Fruit fly (Drosophila melanogaster) whole organism, embryonic: ENCODE results near the gene CG8119.

ENCODE experiments used
- Aef1 ChIP-seq: fragments of 200-800 bp; sonication (Bioruptor generic); IDR thresholded peaks from 3 replicates; pipeline ENCODE4 v1.3.6; 2022; ENCODE audit warnings: missing biosample characterization, missing genetic modification characterization
- Bteb2 ChIP-seq: fragments of 200-800 bp; sonication (Bioruptor generic); optimal IDR thresholded peaks from 2 replicates; lab custom pipeline; 2016; ENCODE audit warnings: missing biosample characterization, missing genetic modification characterization
- CG15601 ChIP-seq: fragments of 200-800 bp; sonication (Bioruptor generic); optimal IDR thresholded peaks from 3 replicates; lab custom pipeline; 2019; ENCODE audit warnings: missing biosample characterization, mild to moderate bottlenecking, missing genetic modification characterization, moderate library complexity
- CG1647 ChIP-seq: fragments of 200-800 bp; sonication (Bioruptor generic); optimal IDR thresholded peaks from 3 replicates; lab custom pipeline; 2016; ENCODE audit warnings: missing biosample characterization, missing genetic modification characterization
- CG17361 ChIP-seq: fragments of 200-800 bp; sonication (Bioruptor generic); IDR thresholded peaks from 3 replicates; pipeline ENCODE4 v1.3.6; 2022; ENCODE audit warnings: missing biosample characterization, missing genetic modification characterization
- CG17829 ChIP-seq: fragments of 200-800 bp; optimal IDR thresholded peaks from 2 replicates; lab custom pipeline; 2019; ENCODE audit warnings: missing biosample characterization, mild to moderate bottlenecking, missing genetic modification characterization, moderate library complexity
- CG17912 ChIP-seq: fragments of 200-800 bp; sonication (Bioruptor generic); optimal IDR thresholded peaks from 2 replicates; lab custom pipeline; 2018; ENCODE audit warnings: missing biosample characterization, mild to moderate bottlenecking, missing genetic modification characterization
- CG18764 ChIP-seq: fragments of 200-800 bp; sonication (Bioruptor generic); optimal IDR thresholded peaks from 3 replicates; lab custom pipeline; 2016; ENCODE audit warnings: missing biosample characterization, missing genetic modification characterization
- CG2116 ChIP-seq: fragments of 200-800 bp; sonication (Bioruptor generic); optimal IDR thresholded peaks from 3 replicates; lab custom pipeline; 2018; ENCODE audit warnings: missing biosample characterization, mild to moderate bottlenecking, missing genetic modification characterization
- CG30020 ChIP-seq: fragments of 200-800 bp; optimal IDR thresholded peaks from 2 replicates; lab custom pipeline; 2019; ENCODE audit warnings: missing biosample characterization, mild to moderate bottlenecking, missing genetic modification characterization, moderate library complexity
- CG34224 ChIP-seq: fragments of 200-800 bp; sonication (Bioruptor generic); IDR thresholded peaks from 3 replicates; pipeline ENCODE4 v1.3.6; 2022; ENCODE audit warnings: missing biosample characterization, missing genetic modification characterization; ENCODE audit not compliant: partially characterized antibody
- CG42726 ChIP-seq: fragments of 200-800 bp; sonication (Bioruptor generic); IDR thresholded peaks from 2 replicates; pipeline ENCODE4 v1.3.6; 2022; ENCODE audit warnings: missing biosample characterization, missing genetic modification characterization; ENCODE audit not compliant: partially characterized antibody
- CG4617 ChIP-seq: fragments of 200-800 bp; sonication (Bioruptor generic); optimal IDR thresholded peaks from 3 replicates; lab custom pipeline; 2016; ENCODE audit warnings: missing biosample characterization, missing genetic modification characterization, borderline replicate concordance
- CG7963 ChIP-seq: fragments of 200-800 bp; sonication (Bioruptor generic); IDR thresholded peaks from 3 replicates; pipeline ENCODE4 v1.3.6; 2022; ENCODE audit warnings: missing biosample characterization, missing genetic modification characterization; ENCODE audit not compliant: partially characterized antibody
- CG8924 ChIP-seq: fragments of 200-800 bp; optimal IDR thresholded peaks from 3 replicates; lab custom pipeline; 2019; ENCODE audit warnings: missing biosample characterization, mild to moderate bottlenecking, missing genetic modification characterization, moderate library complexity
- CG9609 ChIP-seq: fragments of 200-800 bp; sonication (Bioruptor generic); optimal IDR thresholded peaks from 3 replicates; lab custom pipeline; 2016; ENCODE audit warnings: missing biosample characterization, missing genetic modification characterization
- CG9797 ChIP-seq: fragments of 200-800 bp; sonication (Bioruptor generic); optimal IDR thresholded peaks from 3 replicates; lab custom pipeline; 2018; ENCODE audit warnings: missing biosample characterization, mild to moderate bottlenecking, missing genetic modification characterization
- CG9932 ChIP-seq: fragments of 200-800 bp; sonication (Bioruptor generic); IDR thresholded peaks from 2 replicates; pipeline ENCODE4 v1.3.6; 2022; ENCODE audit warnings: missing biosample characterization, missing genetic modification characterization
- CHES-1-like ChIP-seq: fragments of 200-800 bp; sonication (Bioruptor generic); optimal IDR thresholded peaks from 2 replicates; lab custom pipeline; 2016; ENCODE audit warnings: missing biosample characterization, missing genetic modification characterization
- D ChIP-seq, 2 experiments: fragments of 200-800 bp in 1 of 2; fragments of >200 bp in 1 of 2; sonication (Bioruptor generic) in 1 of 2; optimal IDR thresholded peaks; 2 replicates in 1 of 2; 3 replicates in 1 of 2; lab custom pipeline; 2017; ENCODE audit warnings: mild to moderate bottlenecking in 1 of 2, missing biosample characterization in 1 of 2, missing genetic modification characterization in 1 of 2, missing genetic modification reagents in 1 of 2
- Dbx ChIP-seq: fragments of 200-800 bp; sonication (Bioruptor generic); IDR thresholded peaks from 3 replicates; pipeline ENCODE4 v1.3.6; 2022; ENCODE audit warnings: missing biosample characterization, missing genetic modification characterization
- Dek ChIP-seq: fragments of 200-800 bp; sonication (Bioruptor generic); optimal IDR thresholded peaks from 3 replicates; lab custom pipeline; 2019; ENCODE audit warnings: missing biosample characterization, mild to moderate bottlenecking, missing genetic modification characterization, moderate library complexity
- Dp ChIP-seq: fragments of 200-800 bp; sonication (Bioruptor generic); optimal IDR thresholded peaks from 2 replicates; lab custom pipeline; 2018; ENCODE audit warnings: missing biosample characterization, mild to moderate bottlenecking, missing genetic modification characterization, moderate library complexity
- E2f2 ChIP-seq: fragments of 200-800 bp; sonication (Bioruptor generic); IDR thresholded peaks from 2 replicates; pipeline ENCODE4 v1.3.6; 2022; ENCODE audit warnings: missing biosample characterization, missing genetic modification characterization
- Ets97D ChIP-seq: fragments of 200-800 bp; sonication (Bioruptor generic); optimal IDR thresholded peaks from 3 replicates; lab custom pipeline; 2016; ENCODE audit warnings: missing biosample characterization, missing genetic modification characterization
- Gug ChIP-seq: fragments of 200-800 bp; sonication (Bioruptor generic); IDR thresholded peaks from 4 replicates; pipeline ENCODE4 v1.3.6; 2022; ENCODE audit warnings: missing biosample characterization, missing genetic modification characterization
- HHEX ChIP-seq: fragments of 200-800 bp; sonication (Bioruptor generic); optimal IDR thresholded peaks from 3 replicates; lab custom pipeline; 2017; ENCODE audit warnings: missing biosample characterization, mild to moderate bottlenecking, missing genetic modification characterization, missing genetic modification reagents
- HmgZ ChIP-seq: fragments of 200-800 bp; sonication (Bioruptor generic); optimal IDR thresholded peaks from 2 replicates; lab custom pipeline; 2018; ENCODE audit warnings: missing biosample characterization, mild to moderate bottlenecking, missing genetic modification characterization
- MBD-R2 ChIP-seq: fragments of 200-800 bp; sonication (Bioruptor generic); IDR thresholded peaks from 2 replicates; pipeline ENCODE4 v1.3.6; 2022; ENCODE audit warnings: missing biosample characterization, missing genetic modification characterization
- Max ChIP-seq: fragments of 200-800 bp; sonication (Bioruptor generic); optimal IDR thresholded peaks from 2 replicates; lab custom pipeline; 2016; ENCODE audit warnings: missing biosample characterization, mild to moderate bottlenecking, missing genetic modification characterization
- Med ChIP-seq: fragments of 200-800 bp; sonication (Bioruptor generic); peaks from one replicate; lab custom pipeline; 2016; ENCODE audit warnings: missing biosample characterization, missing genetic modification characterization, mild to moderate bottlenecking, inconsistent platforms, moderate library complexity
- Nf-YC ChIP-seq: fragments of 200-800 bp; optimal IDR thresholded peaks from 3 replicates; lab custom pipeline; 2019; ENCODE audit warnings: missing biosample characterization, mild to moderate bottlenecking, missing genetic modification characterization, moderate library complexity
- Opbp ChIP-seq: fragments of 200-800 bp; sonication (Bioruptor generic); IDR thresholded peaks from 3 replicates; pipeline ENCODE4 v1.3.6; 2022; ENCODE audit warnings: missing biosample characterization, missing genetic modification characterization; ENCODE audit not compliant: partially characterized antibody
- Stat92E ChIP-seq, 3 experiments: fragments of >200 bp in 2 of 3; fragments of 200-800 bp in 1 of 3; sonication (Bioruptor generic) in 1 of 3; optimal IDR thresholded peaks; 2 replicates each; lab custom pipeline; 2017 to 2019; ENCODE audit warnings: missing biosample characterization in 3 of 3, missing genetic modification characterization in 3 of 3, mild to moderate bottlenecking in 1 of 3, moderate library complexity in 1 of 3
- amos ChIP-seq: fragments of 200-800 bp; sonication (Bioruptor generic); IDR thresholded peaks from 2 replicates; pipeline ENCODE4 v1.3.6; 2022; ENCODE audit warnings: missing biosample characterization, missing genetic modification characterization; ENCODE audit not compliant: partially characterized antibody
- dm ChIP-seq: fragments of 200-800 bp; sonication (Bioruptor generic); optimal IDR thresholded peaks from 3 replicates; lab custom pipeline; 2016; ENCODE audit warnings: missing biosample characterization, missing genetic modification characterization
- gsb-n ChIP-seq: fragments of 200-800 bp; sonication (Bioruptor generic); optimal IDR thresholded peaks from 3 replicates; lab custom pipeline; 2018; ENCODE audit warnings: missing biosample characterization, mild to moderate bottlenecking, missing genetic modification characterization
- mld ChIP-seq: fragments of 200-800 bp; sonication (Bioruptor generic); IDR thresholded peaks from 3 replicates; pipeline ENCODE4 v1.3.6; 2022; ENCODE audit warnings: missing biosample characterization, missing genetic modification characterization; ENCODE audit not compliant: partially characterized antibody
- pan ChIP-seq, 4 experiments: fragments of >200 bp in 3 of 4; fragments of 200-800 bp in 1 of 4; sonication (Bioruptor generic) in 1 of 4; optimal IDR thresholded peaks in 3 of 4; IDR thresholded peaks in 1 of 4; 2 replicates each; pipeline versions ENCODE4 v1.3.6 to Lab custom; 2017 to 2022; ENCODE audit warnings: missing biosample characterization in 2 of 4, missing genetic modification characterization in 2 of 4, mixed read lengths in 1 of 4
- phol ChIP-seq: fragments of 200-800 bp; sonication (Bioruptor generic); optimal IDR thresholded peaks from 3 replicates; lab custom pipeline; 2018; ENCODE audit warnings: missing biosample characterization, mild to moderate bottlenecking, missing genetic modification characterization, moderate library complexity
- sens-2 ChIP-seq: fragments of 200-800 bp; sonication (Bioruptor generic); IDR thresholded peaks from 2 replicates; pipeline ENCODE4 v1.3.6; 2022; ENCODE audit warnings: missing biosample characterization, missing genetic modification characterization
- stwl ChIP-seq: fragments of 200-800 bp; sonication (Bioruptor generic); optimal IDR thresholded peaks from 3 replicates; lab custom pipeline; 2018; ENCODE audit warnings: missing biosample characterization, mild to moderate bottlenecking, missing genetic modification characterization, moderate library complexity
- trem ChIP-seq: fragments of 200-800 bp; optimal IDR thresholded peaks from 3 replicates; lab custom pipeline; 2019; ENCODE audit warnings: missing biosample characterization, mild to moderate bottlenecking, missing genetic modification characterization, moderate library complexity
- vnd ChIP-seq: fragments of 200-800 bp; sonication (Bioruptor generic); IDR thresholded peaks from 3 replicates; pipeline ENCODE4 v1.3.6; 2022; ENCODE audit warnings: missing biosample characterization, missing genetic modification characterization; ENCODE audit not compliant: partially characterized antibody
- zen ChIP-seq: fragments of 200-800 bp; sonication (Bioruptor generic); optimal IDR thresholded peaks from 3 replicates; lab custom pipeline; 2018; ENCODE audit warnings: missing biosample characterization, mild to moderate bottlenecking, missing genetic modification characterization, moderate library complexity
- zen2 ChIP-seq: fragments of 200-800 bp; sonication (Bioruptor generic); IDR thresholded peaks from 3 replicates; pipeline ENCODE4 v1.3.6; 2022; ENCODE audit warnings: missing biosample characterization, missing genetic modification characterization; ENCODE audit not compliant: partially characterized antibody

CG8119 gene

dm6 chrX:15710751-15711179, 48.4 kb downstream of the CG8119 start (continued):
- TF ChIP-seq CG9797 (GFP tag; lab: Kevin White, UChicago), result peak; percentile 42
- TF ChIP-seq CG4617 (GFP tag; lab: Kevin White, UChicago), result peak; percentile 13
- TF ChIP-seq D (optimal IDR thresholded peaks at IDR 0.05; lab: Kevin White, UChicago), result no peak
- TF ChIP-seq D (GFP tag; optimal IDR thresholded peaks at IDR 0.05; lab: Kevin White, UChicago), result no peak

DNA sequence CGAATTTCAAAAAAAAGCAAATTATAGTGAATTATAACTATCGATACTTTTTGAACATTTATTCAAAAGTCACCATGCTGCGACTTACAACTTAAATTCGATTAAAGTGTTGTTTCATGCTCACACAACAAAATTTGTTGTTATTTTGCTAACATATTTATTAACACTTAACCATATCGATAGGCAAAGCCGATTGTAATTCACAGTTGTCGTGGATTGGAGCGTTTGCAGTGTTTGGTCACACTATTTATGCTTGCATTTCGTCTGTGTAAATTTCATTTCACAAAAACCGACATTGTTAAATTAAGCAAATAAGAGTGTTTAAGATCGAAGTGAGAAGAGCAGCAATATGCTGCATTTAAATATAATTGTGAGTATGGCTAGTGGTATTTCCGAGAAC, 50.0 kb downstream of the CG8119 start, which contains the start of gene HUWE1:
Gene HUWE1, plus strand, starts transcription at position 220 of the 400 bp plus-strand sequence.
- TF ChIP-seq Ets97D (peak; percentile 63), mld (GFP tag; lab: Robert Waterston, UW) (peak; percentile 66; the same call in 2 of the 3 replicates), Stat92E (GFP tag; optimal IDR thresholded peaks at IDR 0.05; lab: Kevin White, UChicago) (peak in 1 of 3 experiments; percentile 1), CG42726 (peak; percentile 22; the same call in 1 of the 2 replicates), CG18764 (no peak), gsb-n (tag; lab: Kevin White, UChicago) (no peak), vnd (GFP tag; lab: Robert Waterston, UW) (peak; percentile 67), CG17829 (tag; lab: Kevin White, UChicago) (peak; percentile 45), trem (tag; lab: Kevin White, UChicago) (peak; percentile 57), CG1647 (GFP tag; lab: Kevin White, UChicago) (peak; percentile 12), CG8924 (tag; lab: Kevin White, UChicago) (peak; percentile 61), pan (optimal IDR thresholded peaks at IDR 0.05; lab: Kevin White, UChicago) (no peak), pan (GFP tag; optimal IDR thresholded peaks at IDR 0.05 in 1 of 2, IDR thresholded peaks at IDR 0.05 in 1 of 2) (no peak), phol (tag; lab: Kevin White, UChicago) (peak; percentile 58), CG17912 (GFP tag; lab: Kevin White, UChicago) (peak; percentile 17), CG2116 (peak; percentile 85), sens-2 (no peak), Nf-YC (tag; lab: Kevin White, UChicago) (no peak), Dp (GFP tag; lab: Kevin White, UChicago) (peak; percentile 68), CHES-1-like (GFP tag; lab: Kevin White, UChicago) (peak; percentile 43), stwl (tag; lab: Kevin White, UChicago) (peak; percentile 87), zen (tag; lab: Kevin White, UChicago) (peak; percentile 31), E2f2 (GFP tag; lab: Robert Waterston, UW) (peak; percentile 72), Max (GFP tag; lab: Kevin White, UChicago) (peak; percentile 29), Dbx (GFP tag; lab: Robert Waterston, UW) (peak; percentile 32; the same call in 1 of the 3 replicates), Bteb2 (GFP tag; lab: Kevin White, UChicago) (no peak), CG9932 (GFP tag; lab: Robert Waterston, UW) (peak; percentile 38; the same call in 1 of the 2 replicates), HHEX (no peak), dm (GFP tag; lab: Kevin White, UChicago) (peak; percentile 63), Med (GFP tag; lab: Kevin White, UChicago) (peak; percentile 87), CG7963 (peak; percentile 79), CG15601 (tag; lab: Kevin White, UChicago) (peak; percentile 69), MBD-R2 (GFP tag; lab: Robert Waterston, UW) (peak; percentile 56), Aef1 (GFP tag; lab: Robert Waterston, UW) (peak; percentile 57), Gug (no peak), HmgZ (tag; lab: Kevin White, UChicago) (peak; percentile 63), CG9609 (GFP tag; lab: Kevin White, UChicago) (peak; percentile 10), CG17361 (GFP tag; lab: Robert Waterston, UW) (no peak), CG30020 (peak; percentile 54), CG34224 (GFP tag; lab: Robert Waterston, UW) (peak; percentile 85), Opbp (peak; percentile 81), Dek (tag; lab: Kevin White, UChicago) (no peak), amos (peak; percentile 84), zen2 (GFP tag; lab: Robert Waterston, UW) (peak; percentile 58; the same call in 2 of the 3 replicates)
